Worm (Caenorhabditis elegans): ENCODE results near the gene Y40B10B.1.

The Y40B10B.1 gene

DNA sequence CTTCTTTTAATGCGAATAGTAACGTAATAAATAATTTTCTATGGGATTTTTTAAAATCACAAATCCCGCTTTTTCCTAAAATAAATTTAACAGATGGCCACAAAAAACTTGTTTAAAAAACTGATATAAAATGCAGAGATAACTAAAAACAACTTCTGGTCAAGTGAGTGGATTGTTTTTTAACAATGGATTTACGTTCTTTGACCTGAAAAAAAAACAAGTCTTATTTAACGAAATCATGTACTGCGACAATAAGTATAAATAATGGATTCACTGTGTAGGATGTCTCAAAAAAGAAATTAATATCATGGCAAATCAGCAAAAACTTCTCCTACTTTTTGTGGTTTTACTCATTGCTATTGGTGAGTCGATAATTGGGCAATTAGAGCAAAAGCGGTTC is 4.2 kb downstream of the Y40B10B.1 start, which contains the start of gene fipr-25:
TSS of gene fipr-25 (plus strand) at position 301 of the 400 bp plus-strand sequence.
- TF ChIP-seq daf-8 (GFP tag; IDR thresholded peaks at IDR 0.05): no peak
- TF ChIP-seq nhr-6 (tag; optimal IDR thresholded peaks at IDR 0.05): no peak
- TF ChIP-seq zip-2 (tag; optimal IDR thresholded peaks at IDR 0.05): no peak
- no peak for TF ChIP-seq duxl-1 (tag; optimal IDR thresholded peaks at IDR 0.05; ENCODE audit: poor library complexity)
- no peak for TF ChIP-seq unc-39 (tag; optimal IDR thresholded peaks at IDR 0.05)
- no peak for TF ChIP-seq nhr-42 (GFP tag; IDR thresholded peaks at IDR 0.05)
- no peak for TF ChIP-seq zip-11 (GFP tag; IDR thresholded peaks at IDR 0.05)
- TF ChIP-seq ceh-44 (GFP tag; IDR thresholded peaks at IDR 0.05): no peak
- no peak for TF ChIP-seq nhr-11 (tag; optimal IDR thresholded peaks at IDR 0.05)
- TF ChIP-seq nhr-41 (GFP tag; IDR thresholded peaks at IDR 0.05): no peak
- TF ChIP-seq pqm-1 (tag; optimal IDR thresholded peaks at IDR 0.05): no peak
- no peak for TF ChIP-seq dmd-8 (GFP tag; IDR thresholded peaks at IDR 0.05)
- TF ChIP-seq lin-39 (tag; optimal IDR thresholded peaks at IDR 0.05): no peak
- TF ChIP-seq Y75B8A.6 (GFP tag; IDR thresholded peaks at IDR 0.05): no peak
- TF ChIP-seq lin-15B (tag; optimal IDR thresholded peaks at IDR 0.05): no peak
- TF ChIP-seq daf-16 (GFP tag; optimal IDR thresholded peaks at IDR 0.05): no peak
- no peak for TF ChIP-seq daf-16 (tag; optimal IDR thresholded peaks at IDR 0.05)
- TF ChIP-seq lin-13 (GFP tag; optimal IDR thresholded peaks at IDR 0.05): no peak
- no peak for TF ChIP-seq skn-1 (tag; optimal IDR thresholded peaks at IDR 0.05)
- no peak for TF ChIP-seq lim-7 (GFP tag; IDR thresholded peaks at IDR 0.05)

DNA sequence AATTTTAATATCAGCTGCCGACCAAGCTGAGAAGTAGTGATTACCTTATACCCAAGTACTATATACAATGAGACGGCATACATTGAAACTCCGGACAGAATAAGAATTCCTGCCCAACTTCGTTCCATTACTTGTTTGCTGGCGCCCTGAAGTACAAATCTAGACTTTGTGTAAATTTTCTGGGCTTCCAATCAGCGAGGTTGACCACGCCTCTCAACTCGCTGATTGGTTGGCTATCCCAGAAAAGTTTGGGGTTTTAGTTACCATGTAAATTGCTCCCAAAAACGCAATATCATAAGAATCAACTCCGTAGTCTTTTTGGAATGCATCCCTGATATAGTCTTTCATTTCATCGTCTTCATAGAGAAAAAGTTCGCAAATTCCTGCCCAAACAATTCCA is 6.1 kb downstream of the Y40B10B.1 start:
- TF ChIP-seq dve-1 (tag; optimal IDR thresholded peaks at IDR 0.05; ENCODE audit: insufficient read depth) (no peak), lim-7 (GFP tag; IDR thresholded peaks at IDR 0.05) (no peak), F26F4.8 (GFP tag; conservative IDR thresholded peaks at IDR 0.05) (no peak), rbr-2 (tag; optimal IDR thresholded peaks at IDR 0.05) (no peak), hif-1 (tag; optimal IDR thresholded peaks at IDR 0.05) (no peak), nhr-41 (GFP tag; IDR thresholded peaks at IDR 0.05) (no peak), zip-11 (GFP tag; IDR thresholded peaks at IDR 0.05) (no peak), ceh-82 (tag; optimal IDR thresholded peaks at IDR 0.05) (no peak), tra-1 (GFP tag; IDR thresholded peaks at IDR 0.05) (no peak), R02D3.7 (tag; optimal IDR thresholded peaks at IDR 0.05) (no peak), gei-8 (GFP tag; optimal IDR thresholded peaks at IDR 0.05) (no peak), mxl-3 (GFP tag; optimal IDR thresholded peaks at IDR 0.05) (no peak), ctbp-1 (GFP tag; IDR thresholded peaks at IDR 0.05) (no peak), ces-1 (GFP tag; optimal IDR thresholded peaks at IDR 0.05) (no peak)

DNA sequence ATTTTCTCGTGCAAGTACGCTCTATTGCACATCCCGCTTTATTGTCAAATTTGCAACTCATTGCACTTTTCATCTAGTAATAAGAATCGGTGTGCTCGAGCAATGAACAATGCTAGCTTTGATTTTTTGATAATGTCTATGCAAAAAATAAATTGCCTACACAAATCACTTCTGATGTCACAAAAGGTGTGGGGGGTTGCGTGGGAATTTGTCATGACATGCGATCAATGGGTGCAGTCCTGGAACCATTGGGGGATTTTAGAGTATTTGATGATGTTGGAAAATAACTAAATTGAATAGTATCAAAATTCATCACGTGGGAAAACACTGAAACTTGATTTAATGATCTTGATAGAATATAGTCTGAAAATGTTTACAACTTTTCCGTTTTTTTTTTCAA is 15.5 kb downstream of the Y40B10B.1 start:
- no peak for TF ChIP-seq hif-1 (tag; optimal IDR thresholded peaks at IDR 0.05)
- TF ChIP-seq ZK337.2 (GFP tag; IDR thresholded peaks at IDR 0.05): no peak
- TF ChIP-seq snpc-1.2 (GFP tag; IDR thresholded peaks at IDR 0.05): no peak
- no peak for TF ChIP-seq arid-1 (GFP tag; conservative IDR thresholded peaks at IDR 0.05)
- no peak for TF ChIP-seq F49E8.2 (tag; optimal IDR thresholded peaks at IDR 0.05; ENCODE audit: borderline replicate concordance)
- TF ChIP-seq daf-19 (GFP tag; conservative IDR thresholded peaks at IDR 0.05): no peak
- no peak for TF ChIP-seq lin-15B (tag; optimal IDR thresholded peaks at IDR 0.05)
- no peak for TF ChIP-seq mdl-1 (tag; optimal IDR thresholded peaks at IDR 0.05)
- TF ChIP-seq D1046.2 (GFP tag; IDR thresholded peaks at IDR 0.05): no peak
- TF ChIP-seq pqm-1 (tag; optimal IDR thresholded peaks at IDR 0.05): no peak
- no peak for TF ChIP-seq madf-5 (GFP tag; IDR thresholded peaks at IDR 0.05)
- TF ChIP-seq daf-16 (GFP tag; optimal IDR thresholded peaks at IDR 0.05): no peak
- no peak for TF ChIP-seq daf-16 (tag; optimal IDR thresholded peaks at IDR 0.05)
- TF ChIP-seq zip-2 (tag; optimal IDR thresholded peaks at IDR 0.05): no peak
- no peak for TF ChIP-seq zfp-3 (GFP tag; conservative IDR thresholded peaks at IDR 0.05)
- TF ChIP-seq F26F4.8 (GFP tag; conservative IDR thresholded peaks at IDR 0.05): no peak
- no peak for TF ChIP-seq egl-43 (GFP tag; IDR thresholded peaks at IDR 0.05)
- TF ChIP-seq lin-13 (GFP tag; optimal IDR thresholded peaks at IDR 0.05): no peak
- no peak for TF ChIP-seq nhr-76 (tag; optimal IDR thresholded peaks at IDR 0.05)
- TF ChIP-seq F37D6.2 (tag; optimal IDR thresholded peaks at IDR 0.05): no peak

Measured in whole organism, L4 larva.